Fruit fly (Drosophila melanogaster) whole organism, wandering third instar larva: Measurements from ENCODE around the gene CG42523.
A peak's percentile ranks its signal among the peaks of the same experiment; 100 is the strongest.

ENCODE experiments used
- Abd-B ChIP-seq: fragments of >200 bp; optimal IDR thresholded peaks from 2 replicates; lab custom pipeline; 2017; ENCODE audit warnings: missing biosample characterization, missing genetic modification characterization
- CG32264 ChIP-seq: fragments of 200-800 bp; sonication (Bioruptor generic); optimal IDR thresholded peaks from 2 replicates; lab custom pipeline; 2016; ENCODE audit warnings: missing biosample characterization, missing genetic modification characterization
- CG9705 ChIP-seq: fragments of 200-800 bp; sonication (Bioruptor generic); optimal IDR thresholded peaks from 2 replicates; lab custom pipeline; 2018; ENCODE audit warnings: missing biosample characterization, mild to moderate bottlenecking, missing genetic modification characterization
- CrebA ChIP-seq: fragments of 200-800 bp; sonication (Bioruptor generic); optimal IDR thresholded peaks from 2 replicates; lab custom pipeline; 2016; ENCODE audit warnings: missing biosample characterization, mild to moderate bottlenecking, missing genetic modification characterization, borderline replicate concordance
- Dfd ChIP-seq: fragments of >200 bp; optimal IDR thresholded peaks from 2 replicates; lab custom pipeline; 2017; ENCODE audit warnings: missing biosample characterization, missing genetic modification characterization
- Dif ChIP-seq: fragments of 200-275, 200-300 bp; sonication (Bioruptor generic); optimal IDR thresholded peaks from 2 replicates; lab custom pipeline; 2018; ENCODE audit warnings: missing biosample characterization, missing genetic modification characterization; ENCODE audit not compliant: partially characterized antibody
- GATAd ChIP-seq: sonication (Bioruptor generic); optimal IDR thresholded peaks from 2 replicates; lab custom pipeline; 2016; ENCODE audit warnings: missing biosample characterization, missing genetic modification characterization
- HLH106 ChIP-seq: fragments of 200-800 bp; optimal IDR thresholded peaks from 3 replicates; lab custom pipeline; 2019; ENCODE audit warnings: missing biosample characterization, mild to moderate bottlenecking, missing genetic modification characterization, moderate library complexity
- Hnf4 ChIP-seq: fragments of 200-800 bp; sonication (Bioruptor generic); optimal IDR thresholded peaks from 2 replicates; lab custom pipeline; 2016; ENCODE audit warnings: missing biosample characterization, mild to moderate bottlenecking, missing genetic modification characterization
- Hr78 ChIP-seq: fragments of >200 bp; optimal IDR thresholded peaks from 2 replicates; lab custom pipeline; 2017; ENCODE audit warnings: missing biosample characterization, missing genetic modification characterization
- Hr83 ChIP-seq: fragments of 200-300 bp; sonication (Bioruptor generic); optimal IDR thresholded peaks from 2 replicates; lab custom pipeline; 2016; ENCODE audit warnings: missing biosample characterization, mild to moderate bottlenecking, missing genetic modification characterization, moderate library complexity; ENCODE audit not compliant: poor library complexity, severe bottlenecking
- Jra ChIP-seq: sonication (Bioruptor generic); optimal IDR thresholded peaks from 2 replicates; lab custom pipeline; 2016; ENCODE audit warnings: missing biosample characterization, missing genetic modification characterization
- Mio ChIP-seq: sonication (Bioruptor generic); optimal IDR thresholded peaks from 2 replicates; lab custom pipeline; 2016; ENCODE audit warnings: missing biosample characterization, missing genetic modification characterization
- Myc ChIP-seq: fragments of >200 bp; optimal IDR thresholded peaks from 2 replicates; lab custom pipeline; 2017
- N ChIP-seq: fragments of >200 bp; optimal IDR thresholded peaks from 2 replicates; lab custom pipeline; 2018; ENCODE audit warnings: missing biosample characterization, missing external identifiers, missing genetic modification characterization
- OdsH ChIP-seq: fragments of 200-800 bp; sonication (Bioruptor generic); optimal IDR thresholded peaks from 2 replicates; lab custom pipeline; 2016; ENCODE audit warnings: missing biosample characterization, mild to moderate bottlenecking, missing genetic modification characterization
- Rel ChIP-seq, 2 experiments: fragments of 200-800 bp; sonication (Bioruptor generic) in 1 of 2; optimal IDR thresholded peaks; 2 replicates in 1 of 2; 3 replicates in 1 of 2; lab custom pipeline; 2016 to 2019; ENCODE audit warnings: mild to moderate bottlenecking in 2 of 2, missing biosample characterization in 2 of 2, missing genetic modification characterization in 2 of 2, moderate library complexity in 1 of 2
- Sp1 ChIP-seq: fragments of 200-800 bp; sonication (Bioruptor generic); optimal IDR thresholded peaks from 3 replicates; lab custom pipeline; 2019; ENCODE audit warnings: missing biosample characterization, mild to moderate bottlenecking, missing genetic modification characterization, moderate library complexity
- Vsx2 ChIP-seq: fragments of 200-300, 225-300 bp; sonication (Bioruptor generic); optimal IDR thresholded peaks from 2 replicates; lab custom pipeline; 2018; ENCODE audit warnings: missing biosample characterization, missing genetic modification characterization; ENCODE audit not compliant: partially characterized antibody
- br ChIP-seq: fragments of 200-800 bp; sonication (Bioruptor generic); optimal IDR thresholded peaks from 2 replicates; lab custom pipeline; 2016; ENCODE audit warnings: missing biosample characterization, missing genetic modification characterization
- brk ChIP-seq: fragments of 200-800 bp; sonication (Bioruptor generic); optimal IDR thresholded peaks from 2 replicates; lab custom pipeline; 2016; ENCODE audit warnings: missing biosample characterization, mild to moderate bottlenecking, missing genetic modification characterization
- dl ChIP-seq, 2 experiments: fragments of 175-275, 200-275 bp in 1 of 2; fragments of 200-275 bp in 1 of 2; sonication (Bioruptor generic); optimal IDR thresholded peaks; lab custom pipeline; 2018; ENCODE audit warnings: mild to moderate bottlenecking in 2 of 2, missing biosample characterization in 2 of 2, missing genetic modification characterization in 2 of 2, moderate library complexity in 2 of 2; ENCODE audit not compliant: partially characterized antibody in 2 of 2, insufficient read depth in 1 of 2
- dmrt93B ChIP-seq: fragments of 200-800 bp; sonication (Bioruptor generic); optimal IDR thresholded peaks from 2 replicates; lab custom pipeline; 2018; ENCODE audit warnings: missing biosample characterization, mild to moderate bottlenecking, missing genetic modification characterization
- dsf ChIP-seq: sonication (Bioruptor generic); optimal IDR thresholded peaks from 2 replicates; lab custom pipeline; 2016; ENCODE audit warnings: missing biosample characterization, missing genetic modification characterization, borderline replicate concordance
- ey ChIP-seq: fragments of 200-800 bp; sonication (Bioruptor generic); optimal IDR thresholded peaks from 2 replicates; lab custom pipeline; 2016; ENCODE audit warnings: missing biosample characterization, missing genetic modification characterization
- foxo ChIP-seq, 2 experiments: fragments of 200-800 bp; sonication (Bioruptor generic); optimal IDR thresholded peaks; 2 replicates in 1 of 2; 3 replicates in 1 of 2; lab custom pipeline; 2016 to 2017; ENCODE audit warnings: missing biosample characterization in 2 of 2, missing genetic modification characterization in 2 of 2
- fru ChIP-seq: fragments of 200-800 bp; sonication (Bioruptor generic); optimal IDR thresholded peaks from 3 replicates; lab custom pipeline; 2016; ENCODE audit warnings: missing biosample characterization, mild to moderate bottlenecking, missing genetic modification characterization
- h ChIP-seq: fragments of 200-800 bp; sonication (Bioruptor generic); optimal IDR thresholded peaks from 3 replicates; lab custom pipeline; 2016; ENCODE audit warnings: missing biosample characterization, mild to moderate bottlenecking, missing genetic modification characterization
- jim ChIP-seq: fragments of 175-275, 200-325 bp; sonication (Bioruptor generic); optimal IDR thresholded peaks from 2 replicates; lab custom pipeline; 2016; ENCODE audit warnings: missing biosample characterization, mild to moderate bottlenecking, missing genetic modification characterization
- lola ChIP-seq: fragments of >200 bp; optimal IDR thresholded peaks from 2 replicates; lab custom pipeline; 2017; ENCODE audit warnings: missing biosample characterization, missing genetic modification characterization
- pan ChIP-seq: fragments of >200 bp; optimal IDR thresholded peaks from 2 replicates; lab custom pipeline; 2017
- psq ChIP-seq: fragments of 200-800 bp; sonication (Bioruptor generic); optimal IDR thresholded peaks from 3 replicates; lab custom pipeline; 2017; ENCODE audit warnings: missing biosample characterization, mild to moderate bottlenecking, missing genetic modification characterization, moderate library complexity
- rgr ChIP-seq: fragments of 200-800 bp; sonication (Bioruptor generic); optimal IDR thresholded peaks from 3 replicates; lab custom pipeline; 2016; ENCODE audit warnings: missing biosample characterization, mild to moderate bottlenecking, missing genetic modification characterization
- sage ChIP-seq: fragments of 200-800 bp; sonication (Bioruptor generic); optimal IDR thresholded peaks from 2 replicates; lab custom pipeline; 2016; ENCODE audit warnings: missing biosample characterization, mild to moderate bottlenecking, missing genetic modification characterization
- sv ChIP-seq: fragments of 200-800 bp; sonication (Bioruptor generic); optimal IDR thresholded peaks from 3 replicates; lab custom pipeline; 2016; ENCODE audit warnings: missing biosample characterization, missing genetic modification characterization
- tai ChIP-seq: sonication (Bioruptor generic); optimal IDR thresholded peaks from 2 replicates; lab custom pipeline; 2016; ENCODE audit warnings: missing biosample characterization, missing genetic modification characterization
- usp ChIP-seq: fragments of >200 bp; optimal IDR thresholded peaks from 2 replicates; lab custom pipeline; 2017; ENCODE audit warnings: missing biosample characterization, missing genetic modification characterization
- woc ChIP-seq: sonication (Bioruptor generic); optimal IDR thresholded peaks from 2 replicates; lab custom pipeline; 2016; ENCODE audit warnings: missing biosample characterization, mild to moderate bottlenecking, missing genetic modification characterization

CG42523 gene

DNA sequence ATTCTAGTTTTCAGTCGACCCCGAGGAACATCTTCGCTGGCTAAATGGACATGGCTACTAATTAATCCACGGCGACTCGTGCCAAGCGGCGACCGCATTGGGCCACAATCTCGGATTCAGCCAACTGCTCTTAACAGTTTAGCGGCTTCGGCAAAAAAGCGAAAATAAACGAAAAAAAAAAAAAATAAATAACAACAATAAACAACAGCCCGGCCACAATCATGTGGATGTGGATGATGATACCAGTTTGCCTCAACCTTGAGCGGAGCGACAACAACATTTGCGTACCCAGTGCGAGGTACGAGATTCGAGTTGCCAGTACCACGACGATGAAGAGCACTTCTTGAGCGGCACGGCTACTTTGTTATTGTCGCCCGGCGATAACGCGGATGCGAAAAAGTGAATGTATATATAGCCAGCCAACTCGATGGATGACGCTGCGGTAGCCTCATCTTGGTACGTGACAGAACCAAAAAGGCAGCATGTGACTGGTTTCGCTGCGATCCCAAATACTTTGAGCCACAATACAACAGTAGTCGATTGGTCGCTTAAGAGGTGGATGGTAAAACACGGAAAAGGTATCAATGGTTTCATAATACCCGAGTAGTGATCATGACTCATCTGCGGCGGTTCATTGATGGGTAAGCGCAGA is 45.4 kb downstream of the CG42523 start:
- TF ChIP-seq psq (GFP tag; lab: Kevin White, UChicago): peak; percentile 3
- TF ChIP-seq Rel (GFP tag; optimal IDR thresholded peaks at IDR 0.05; lab: Kevin White, UChicago): no peak
- TF ChIP-seq Rel (tag; optimal IDR thresholded peaks at IDR 0.05; lab: Kevin White, UChicago): no peak
- no peak for TF ChIP-seq OdsH (GFP tag; lab: Kevin White, UChicago)
- TF ChIP-seq h (GFP tag; lab: Kevin White, UChicago): peak; percentile 21
- no peak for TF ChIP-seq pan (lab: Kevin White, UChicago)
- TF ChIP-seq woc (GFP tag; lab: Kevin White, UChicago): peak; percentile 59
- peak; percentile 29 for TF ChIP-seq fru (GFP tag; lab: Kevin White, UChicago)
- TF ChIP-seq, all 38 proteins: peak for 4

DNA sequence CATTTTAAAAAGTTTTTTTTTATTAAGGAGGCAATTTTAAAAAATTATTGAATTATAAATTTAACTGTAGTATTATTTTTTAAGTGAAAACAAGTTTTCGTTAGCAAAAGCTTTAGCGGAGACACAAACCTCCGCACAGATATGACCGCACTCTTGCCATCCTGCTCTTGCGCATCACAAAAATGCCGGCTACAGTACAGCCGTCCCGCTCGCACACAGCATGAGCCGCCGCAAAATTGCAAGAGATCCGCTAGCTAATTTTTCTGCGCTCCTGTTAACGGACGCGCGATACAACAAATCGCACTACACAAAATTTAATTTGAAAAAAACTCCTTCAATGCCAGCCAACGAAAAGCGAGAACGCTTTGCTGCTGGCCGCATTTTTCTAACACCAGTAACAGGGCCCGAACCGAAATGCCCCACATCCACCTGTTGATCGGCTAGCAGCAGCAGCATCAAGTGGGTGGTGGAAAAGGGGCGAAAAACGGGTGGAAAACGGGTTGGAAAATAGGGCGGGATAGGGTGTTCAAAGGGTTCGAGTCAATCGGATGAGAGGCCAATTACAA is 47.4 kb downstream of the CG42523 start:
- TF ChIP-seq pan (lab: Kevin White, UChicago) (no peak), fru (GFP tag; lab: Kevin White, UChicago) (no peak), woc (GFP tag; lab: Kevin White, UChicago) (peak; percentile 29), br (GFP tag; lab: Kevin White, UChicago) (no peak), lola (GFP tag; lab: Kevin White, UChicago) (no peak), h (GFP tag; lab: Kevin White, UChicago) (peak; percentile 54), brk (GFP tag; lab: Kevin White, UChicago) (peak; percentile 46), CG9705 (GFP tag; lab: Kevin White, UChicago) (no peak), Mio (GFP tag; lab: Kevin White, UChicago) (no peak), Vsx2 (GFP tag; lab: Kevin White, UChicago) (peak; percentile 79), sage (GFP tag; lab: Kevin White, UChicago) (peak; percentile 15), foxo (GFP tag; optimal IDR thresholded peaks at IDR 0.05; lab: Kevin White, UChicago) (no peak), usp (GFP tag; lab: Kevin White, UChicago) (no peak), Jra (no peak), sv (GFP tag; lab: Kevin White, UChicago) (no peak), ey (GFP tag; lab: Kevin White, UChicago) (peak; percentile 0), Rel (GFP tag; optimal IDR thresholded peaks at IDR 0.05; lab: Kevin White, UChicago) (no peak), Rel (tag; optimal IDR thresholded peaks at IDR 0.05; lab: Kevin White, UChicago) (peak; percentile 44), HLH106 (tag; lab: Kevin White, UChicago) (no peak), dl (GFP tag; optimal IDR thresholded peaks at IDR 0.05; lab: Kevin White, UChicago; ENCODE audit: insufficient read depth in 1 of 2, partially characterized antibody in 2 of 2) (peak in 1 of 2 experiments; percentile 26), Hnf4 (GFP tag; lab: Kevin White, UChicago) (no peak), tai (no peak), Hr78 (GFP tag; lab: Kevin White, UChicago) (no peak), N (GFP tag; lab: Kevin White, UChicago) (no peak), CrebA (GFP tag; lab: Kevin White, UChicago) (no peak), dmrt93B (no peak), jim (GFP tag; lab: Kevin White, UChicago) (no peak), psq (GFP tag; lab: Kevin White, UChicago) (no peak), Sp1 (GFP tag; lab: Kevin White, UChicago) (peak; percentile 45), rgr (GFP tag; lab: Kevin White, UChicago) (peak; percentile 4), Hr83 (GFP tag; lab: Kevin White, UChicago) (no peak), Dif (peak; percentile 73), CG32264 (GFP tag; lab: Kevin White, UChicago) (no peak), dsf (GFP tag; lab: Kevin White, UChicago) (no peak), Abd-B (GFP tag; lab: Kevin White, UChicago) (no peak), OdsH (GFP tag; lab: Kevin White, UChicago) (peak; percentile 42), Dfd (GFP tag; lab: Kevin White, UChicago) (no peak), Myc (lab: Kevin White, UChicago) (no peak), GATAd (GFP tag; lab: Kevin White, UChicago) (no peak)
